Worm (Caenorhabditis elegans): ENCODE results near the gene swt-3.

The swt-3 gene

DNA sequence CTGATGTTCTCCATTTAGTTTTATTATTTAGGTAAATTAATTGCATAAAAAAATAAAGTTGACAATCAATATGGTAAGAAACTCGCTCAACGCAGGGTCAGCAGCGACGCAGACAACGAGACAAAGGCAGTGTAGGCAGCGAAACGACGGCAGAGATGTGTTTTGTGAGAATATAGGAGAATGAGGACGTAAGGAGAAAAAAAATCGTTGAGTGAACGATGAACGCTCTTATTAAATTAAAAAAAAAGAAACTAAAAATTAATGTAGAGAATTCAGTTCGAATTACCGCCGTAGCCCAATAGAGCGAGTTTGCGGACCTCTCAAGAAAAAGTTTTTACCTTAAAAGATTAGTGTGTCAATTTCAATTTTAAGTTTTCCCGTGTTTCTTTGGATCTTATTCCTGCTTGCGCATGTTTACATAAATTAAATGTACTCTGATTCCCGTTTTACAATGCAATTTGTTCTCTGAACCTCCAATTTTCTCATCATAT, 12.3 kb downstream of the swt-3 start, which contains the start of gene T25B9.8:
TSS of gene T25B9.8 (minus strand) at position 51 of the 491 bp plus-strand sequence.
- TF ChIP-seq madf-5 (GFP tag; IDR thresholded peaks at IDR 0.05) (no peak), lin-38 (GFP tag; IDR thresholded peaks at IDR 0.05) (peak; percentile 30), T20F7.1 (GFP tag; optimal IDR thresholded peaks at IDR 0.05) (no peak), aha-1 (tag) (peak; percentile 69)

DNA sequence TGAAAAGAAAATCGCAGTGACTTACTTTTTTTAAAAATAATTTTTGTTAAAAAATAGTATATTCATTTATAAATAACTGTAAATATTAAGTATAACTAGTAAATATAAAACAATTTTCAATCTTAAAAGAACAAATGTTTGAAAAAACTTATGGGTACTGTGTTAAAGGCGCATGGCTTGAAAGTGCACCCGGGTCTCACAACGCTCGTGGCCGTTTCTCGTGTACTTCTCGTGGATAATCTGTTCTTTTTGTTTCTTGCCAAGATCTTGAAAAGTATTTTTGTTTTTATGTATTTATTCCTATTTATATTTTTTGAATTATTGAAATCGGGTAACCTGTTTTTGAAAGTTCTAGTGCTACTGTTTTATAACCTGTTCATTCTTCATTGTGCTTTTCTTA, 14.4 kb downstream of the swt-3 start:
- peak; percentile 16 for TF ChIP-seq F49E8.2 (tag; optimal IDR thresholded peaks at IDR 0.05; ENCODE audit: borderline replicate concordance)
- TF ChIP-seq nhr-41 (GFP tag; IDR thresholded peaks at IDR 0.05): no peak
- TF ChIP-seq unc-130 (GFP tag; optimal IDR thresholded peaks at IDR 0.05): peak; percentile 32
- no peak for TF ChIP-seq jun-1 (tag; optimal IDR thresholded peaks at IDR 0.05)
- TF ChIP-seq snpc-1.2 (GFP tag; IDR thresholded peaks at IDR 0.05): peak; percentile 83
- TF ChIP-seq sdz-12 (GFP tag; optimal IDR thresholded peaks at IDR 0.05): no peak
- TF ChIP-seq ztf-7 (tag; optimal IDR thresholded peaks at IDR 0.05): no peak
- no peak for TF ChIP-seq mdt-29 (GFP tag; IDR thresholded peaks at IDR 0.05)
- no peak for TF ChIP-seq D1046.2 (GFP tag; IDR thresholded peaks at IDR 0.05)
- no peak for TF ChIP-seq aha-1 (tag)
- TF ChIP-seq lir-3 (tag; optimal IDR thresholded peaks at IDR 0.05): no peak
- TF ChIP-seq tag-97 (GFP tag; IDR thresholded peaks at IDR 0.05): no peak
- no peak for TF ChIP-seq nhr-76 (tag; optimal IDR thresholded peaks at IDR 0.05)
- peak; percentile 30 for TF ChIP-seq mes-2 (tag; optimal IDR thresholded peaks at IDR 0.05; ENCODE audit: poor library complexity, severe bottlenecking)
- TF ChIP-seq nhr-6 (tag; optimal IDR thresholded peaks at IDR 0.05): no peak
- no peak for TF ChIP-seq hlh-11 (tag; optimal IDR thresholded peaks at IDR 0.05)
- TF ChIP-seq hmg-1.1 (GFP tag; IDR thresholded peaks at IDR 0.05): no peak

DNA sequence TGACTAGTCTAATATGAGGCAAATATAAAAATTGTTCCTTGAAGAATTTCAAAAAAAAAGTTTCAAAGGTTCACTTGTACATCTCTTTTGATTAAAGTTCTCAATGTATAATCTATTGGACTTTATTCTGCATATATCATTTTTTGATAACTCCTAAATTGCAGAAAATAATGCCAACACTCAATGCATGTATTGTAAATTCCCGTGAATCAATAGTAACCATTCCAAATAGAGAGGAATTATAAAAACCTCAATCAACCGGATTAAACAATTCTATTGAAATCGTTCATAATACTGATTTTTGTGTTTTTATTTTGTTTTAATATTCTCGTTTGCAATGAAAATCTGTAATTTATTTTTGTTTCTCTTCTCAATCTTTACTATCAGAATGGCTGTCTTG, 15.4 kb downstream of the swt-3 start, which contains the start of gene T25B9.12:
TSS of gene T25B9.12 (plus strand) at position 301 of the 400 bp plus-strand sequence.
- TF ChIP-seq vab-7 (GFP tag; IDR thresholded peaks at IDR 0.05): no peak
- no peak for TF ChIP-seq unc-130 (GFP tag; optimal IDR thresholded peaks at IDR 0.05)
- TF ChIP-seq lin-15B (tag; optimal IDR thresholded peaks at IDR 0.05): no peak
- TF ChIP-seq ama-1 (optimal IDR thresholded peaks at IDR 0.05): no peak
- no peak for TF ChIP-seq nhr-25 (tag; optimal IDR thresholded peaks at IDR 0.05; ENCODE audit: borderline replicate concordance, insufficient read depth)
- TF ChIP-seq nhr-28 (tag; optimal IDR thresholded peaks at IDR 0.05): no peak
- no peak for TF ChIP-seq ceh-82 (tag; optimal IDR thresholded peaks at IDR 0.05)
- TF ChIP-seq ceh-62 (tag; optimal IDR thresholded peaks at IDR 0.05): no peak
- no peak for TF ChIP-seq snpc-1.2 (GFP tag; IDR thresholded peaks at IDR 0.05)
- no peak for TF ChIP-seq dmd-8 (GFP tag; IDR thresholded peaks at IDR 0.05)
- no peak for TF ChIP-seq ceh-32 (tag; optimal IDR thresholded peaks at IDR 0.05; ENCODE audit: poor library complexity)
- TF ChIP-seq lin-38 (GFP tag; IDR thresholded peaks at IDR 0.05): no peak
- TF ChIP-seq nhr-10 (tag; optimal IDR thresholded peaks at IDR 0.05): no peak
- TF ChIP-seq ctbp-1 (GFP tag; IDR thresholded peaks at IDR 0.05): no peak
- no peak for TF ChIP-seq nhr-42 (GFP tag; IDR thresholded peaks at IDR 0.05)
- TF ChIP-seq Y5F2A.4 (GFP tag; optimal IDR thresholded peaks at IDR 0.05): no peak

DNA sequence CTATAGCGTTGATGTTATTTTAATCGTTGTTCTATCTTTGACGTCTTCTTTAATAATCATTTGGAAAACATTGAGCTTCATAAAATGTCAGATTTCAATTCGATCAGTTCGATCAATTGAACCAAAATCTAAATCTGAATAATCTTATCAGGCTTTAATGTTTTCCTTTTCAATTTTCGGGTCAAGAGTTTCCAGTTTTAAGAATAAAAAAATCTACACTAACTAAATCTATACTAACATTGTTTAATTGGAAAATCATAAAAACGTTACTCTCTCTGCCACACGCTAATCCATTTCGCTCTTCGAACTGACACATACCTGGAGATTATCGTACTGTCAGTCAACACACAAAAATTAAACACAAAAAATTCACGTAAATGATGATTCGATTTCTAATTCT, 16.3 kb downstream of the swt-3 start, which contains the start of gene T25B9.11:
TSS of gene T25B9.11 (plus strand) at position 301 of the 400 bp plus-strand sequence.
- TF ChIP-seq zfp-2 (tag; optimal IDR thresholded peaks at IDR 0.05) (no peak), madf-5 (GFP tag; IDR thresholded peaks at IDR 0.05) (no peak), daf-16 (GFP tag; optimal IDR thresholded peaks at IDR 0.05) (no peak), daf-16 (tag; optimal IDR thresholded peaks at IDR 0.05) (no peak), ceh-82 (tag; optimal IDR thresholded peaks at IDR 0.05) (no peak), unc-130 (GFP tag; optimal IDR thresholded peaks at IDR 0.05) (no peak), ama-1 (optimal IDR thresholded peaks at IDR 0.05) (no peak), nhr-102 (tag; optimal IDR thresholded peaks at IDR 0.05) (no peak), dve-1 (tag; optimal IDR thresholded peaks at IDR 0.05; ENCODE audit: insufficient read depth) (no peak), F26F4.8 (GFP tag; conservative IDR thresholded peaks at IDR 0.05) (no peak), lir-3 (tag; optimal IDR thresholded peaks at IDR 0.05) (no peak), egl-27 (tag; optimal IDR thresholded peaks at IDR 0.05) (no peak), ctbp-1 (GFP tag; IDR thresholded peaks at IDR 0.05) (no peak), unc-39 (tag; optimal IDR thresholded peaks at IDR 0.05) (no peak), nhr-11 (tag; optimal IDR thresholded peaks at IDR 0.05) (no peak)

Data from whole organism, L4 larva.